Fruit fly (Drosophila melanogaster): ENCODE results near the gene Nepl11.
A peak's percentile ranks its signal among the peaks of the same experiment; 100 is the strongest.

Gene Nepl11

dm6 chr3R:4333964-4334363 lies 39.3 kb upstream of the Nepl11 start, which contains the start of gene CG9776 (continued):
- TF ChIP-seq CG4617 (GFP tag; optimal IDR thresholded peaks at IDR 0.05; ENCODE audit: borderline replicate concordance) (peak; percentile 94), MESR4 (GFP tag; optimal IDR thresholded peaks at IDR 0.05) (peak; percentile 86), caup (GFP tag; optimal IDR thresholded peaks at IDR 0.05; ENCODE audit: severe bottlenecking) (no peak), CG12104 (GFP tag; optimal IDR thresholded peaks at IDR 0.05) (peak; percentile 46), CG7928 (GFP tag; optimal IDR thresholded peaks at IDR 0.05) (no peak), Eip74EF (GFP tag; optimal IDR thresholded peaks at IDR 0.05) (peak in 1 of 2 experiments; percentile 48), Neu2 (GFP tag; optimal IDR thresholded peaks at IDR 0.05; ENCODE audit: borderline replicate concordance) (peak; percentile 70), stwl (tag; optimal IDR thresholded peaks at IDR 0.05) (peak; percentile 89), ind (GFP tag; optimal IDR thresholded peaks at IDR 0.05) (peak; percentile 52), cad (GFP tag; optimal IDR thresholded peaks at IDR 0.05) (no peak), Kr (GFP tag; optimal IDR thresholded peaks at IDR 0.05) (no peak), CG4282 (GFP tag; optimal IDR thresholded peaks at IDR 0.05) (peak; percentile 54), CG16863 (GFP tag; optimal IDR thresholded peaks at IDR 0.05) (peak; percentile 65), h (optimal IDR thresholded peaks at IDR 0.05) (no peak), Gsc (GFP tag; IDR thresholded peaks at IDR 0.05) (no peak), HmgD (GFP tag; optimal IDR thresholded peaks at IDR 0.05) (peak; percentile 85), CG10209 (GFP tag; optimal IDR thresholded peaks at IDR 0.05) (peak; percentile 61), Pdp1 (GFP tag; optimal IDR thresholded peaks at IDR 0.05) (peak; percentile 62 to 75), B-H1 (GFP tag; IDR thresholded peaks at IDR 0.05) (peak; percentile 48; the same call in 2 of the 3 replicates), CG6272 (GFP tag; IDR thresholded peaks at IDR 0.05) (0 out of 2 replicates have a peak, but pooled peaks have one; percentile 58), sens (GFP tag) (peak; percentile 91), jumu (GFP tag; optimal IDR thresholded peaks at IDR 0.05) (peak; percentile 41), Ada2b (GFP tag; IDR thresholded peaks at IDR 0.05) (0 out of 2 replicates have a peak, but pooled peaks have one; percentile 14), CG1529 (GFP tag; optimal IDR thresholded peaks at IDR 0.05) (no peak), Awh (GFP tag; IDR thresholded peaks at IDR 0.05) (no peak; the same call in 1 of the 2 replicates), CoRest (tag; optimal IDR thresholded peaks at IDR 0.05) (no peak), pb (GFP tag; optimal IDR thresholded peaks at IDR 0.05) (no peak), CG31441 (GFP tag; IDR thresholded peaks at IDR 0.05) (no peak), CG31365 (tag; optimal IDR thresholded peaks at IDR 0.05) (no peak), crol (GFP tag; IDR thresholded peaks at IDR 0.05) (no peak), CG13296 (GFP tag; optimal IDR thresholded peaks at IDR 0.05) (no peak), Deaf1 (tag; optimal IDR thresholded peaks at IDR 0.05) (no peak), klu (GFP tag; IDR thresholded peaks at IDR 0.05) (no peak; the same call in 1 of the 2 replicates), tll (GFP tag; optimal IDR thresholded peaks at IDR 0.05) (peak in 1 of 2 experiments; percentile 28), CG10543 (GFP tag; optimal IDR thresholded peaks at IDR 0.05) (no peak), Rx (GFP tag; IDR thresholded peaks at IDR 0.05) (0 out of 2 replicates have a peak, but pooled peaks have one; percentile 20), oc (tag; optimal IDR thresholded peaks at IDR 0.05) (no peak), CG15269 (tag; optimal IDR thresholded peaks at IDR 0.05) (no peak), CG7987 (GFP tag; optimal IDR thresholded peaks at IDR 0.05) (no peak), dm (GFP tag; optimal IDR thresholded peaks at IDR 0.05) (peak; percentile 65), NFAT (GFP tag; IDR thresholded peaks at IDR 0.05) (peak; percentile 43; the same call in 1 of the 2 replicates), Mad (GFP tag; optimal IDR thresholded peaks at IDR 0.05) (peak; percentile 44), nom (GFP tag; optimal IDR thresholded peaks at IDR 0.05) (no peak), CG10431 (GFP tag; optimal IDR thresholded peaks at IDR 0.05) (no peak), CG4424 (GFP tag; optimal IDR thresholded peaks at IDR 0.05) (peak; percentile 51), CG15514 (GFP tag; optimal IDR thresholded peaks at IDR 0.05) (peak; percentile 96), NK7.1 (GFP tag; optimal IDR thresholded peaks at IDR 0.05) (peak; percentile 49), ara (GFP tag; IDR thresholded peaks at IDR 0.05) (peak; percentile 63; the same call in 1 of the 2 replicates), CG33213 (GFP tag; optimal IDR thresholded peaks at IDR 0.05) (peak; percentile 86), Usf (GFP tag; optimal IDR thresholded peaks at IDR 0.05) (peak; percentile 37)

All from whole organism, embryonic.